Worm (Caenorhabditis elegans): ENCODE measurements around the gene moma-1.

moma-1 gene

DNA sequence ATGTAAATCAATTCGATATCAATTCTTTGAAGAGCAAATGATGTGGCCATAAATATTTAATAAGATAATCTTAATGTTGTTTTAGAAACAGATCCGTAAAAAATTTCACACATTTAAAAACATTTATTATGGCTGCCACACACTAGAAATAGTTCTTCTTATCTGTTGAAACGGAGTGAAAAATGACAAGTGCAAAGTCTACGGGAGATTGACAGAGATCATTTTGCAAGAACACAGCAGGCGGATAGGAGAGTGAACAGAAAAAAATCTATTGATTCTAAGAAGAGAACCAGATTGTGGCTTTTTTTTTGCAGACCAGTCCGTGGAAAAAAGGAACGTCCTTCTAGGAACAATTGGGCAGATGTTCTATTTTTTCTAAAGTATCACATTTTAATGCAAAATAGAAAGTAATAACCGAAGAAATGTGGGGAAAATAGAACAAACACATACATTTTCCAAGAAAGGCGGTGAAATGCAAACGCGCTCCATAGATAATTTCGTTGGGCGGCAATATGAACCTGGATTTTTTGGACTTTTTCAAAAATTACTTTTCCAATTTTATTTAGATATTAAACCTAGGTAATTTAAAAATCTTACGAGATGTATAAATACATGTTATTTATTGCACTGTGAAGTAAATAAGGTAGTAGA is 49.5 kb upstream of the moma-1 start (continued):
- TF ChIP-seq lin-13 (GFP tag; optimal IDR thresholded peaks at IDR 0.05), result no peak
- TF ChIP-seq nhr-76 (tag; optimal IDR thresholded peaks at IDR 0.05), result no peak
- no peak for TF ChIP-seq jun-1 (tag; optimal IDR thresholded peaks at IDR 0.05)
- TF ChIP-seq zip-11 (GFP tag; IDR thresholded peaks at IDR 0.05), result no peak
- 0 out of 2 replicates have a peak, but pooled peaks have one; percentile 34 for TF ChIP-seq daf-19 (GFP tag; conservative IDR thresholded peaks at IDR 0.05)
- no peak for TF ChIP-seq daf-12 (tag; optimal IDR thresholded peaks at IDR 0.05)
- TF ChIP-seq lir-3 (tag; optimal IDR thresholded peaks at IDR 0.05), result no peak
- TF ChIP-seq lin-1 (GFP tag; IDR thresholded peaks at IDR 0.05), result no peak
- TF ChIP-seq nhr-111 (GFP tag; optimal IDR thresholded peaks at IDR 0.05), result no peak
- TF ChIP-seq R02D3.7 (tag; optimal IDR thresholded peaks at IDR 0.05), result no peak
- TF ChIP-seq F37D6.2 (tag; optimal IDR thresholded peaks at IDR 0.05), result no peak
- no peak for TF ChIP-seq zfp-3 (GFP tag; conservative IDR thresholded peaks at IDR 0.05)
- TF ChIP-seq saeg-2 (GFP tag; IDR thresholded peaks at IDR 0.05), result no peak
- TF ChIP-seq hif-1 (tag; optimal IDR thresholded peaks at IDR 0.05), result no peak
- no peak for TF ChIP-seq sdz-12 (GFP tag; optimal IDR thresholded peaks at IDR 0.05)
- TF ChIP-seq ztf-7 (tag; optimal IDR thresholded peaks at IDR 0.05), result no peak
- TF ChIP-seq dpl-1 (GFP tag; optimal IDR thresholded peaks at IDR 0.05), result peak; percentile 70
- TF ChIP-seq ceh-20 (GFP tag; IDR thresholded peaks at IDR 0.05), result no peak
- no peak for TF ChIP-seq cey-2 (tag; optimal IDR thresholded peaks at IDR 0.05; ENCODE audit: borderline replicate concordance, insufficient read depth)
- TF ChIP-seq Y105C5A.15 (GFP tag; IDR thresholded peaks at IDR 0.05), result no peak
- no peak for TF ChIP-seq ama-1 (optimal IDR thresholded peaks at IDR 0.05)
- no peak for TF ChIP-seq dmd-9 (GFP tag; IDR thresholded peaks at IDR 0.05)
- no peak for TF ChIP-seq set-16 (GFP tag; IDR thresholded peaks at IDR 0.05)
- TF ChIP-seq unc-130 (GFP tag; optimal IDR thresholded peaks at IDR 0.05), result no peak
- TF ChIP-seq vab-7 (GFP tag; IDR thresholded peaks at IDR 0.05), result no peak
- no peak for TF ChIP-seq nhr-42 (GFP tag; IDR thresholded peaks at IDR 0.05)
- TF ChIP-seq aha-1 (tag), result peak; percentile 98
- TF ChIP-seq madf-9 (GFP tag; conservative IDR thresholded peaks at IDR 0.05), result no peak
- TF ChIP-seq unc-62 (GFP tag; optimal IDR thresholded peaks at IDR 0.05 in 1 of 2), result peak in 1 of 2 experiments; percentile 87
- TF ChIP-seq unc-62 (tag; optimal IDR thresholded peaks at IDR 0.05), result no peak
- TF ChIP-seq mep-1 (tag; optimal IDR thresholded peaks at IDR 0.05), result peak; percentile 6
- no peak for TF ChIP-seq snpc-1.2 (GFP tag; IDR thresholded peaks at IDR 0.05)
- no peak for TF ChIP-seq mdl-1 (tag; optimal IDR thresholded peaks at IDR 0.05)
- TF ChIP-seq zfp-2 (tag; optimal IDR thresholded peaks at IDR 0.05), result no peak
- peak; percentile 20; the same call in 1 of the 2 replicates for TF ChIP-seq Y48G9A.11 (GFP tag; IDR thresholded peaks at IDR 0.05)
- TF ChIP-seq zag-1 (tag; optimal IDR thresholded peaks at IDR 0.05), result no peak
- TF ChIP-seq F44E2.7 (GFP tag; IDR thresholded peaks at IDR 0.05), result no peak
- TF ChIP-seq mxl-2 (GFP tag; conservative IDR thresholded peaks at IDR 0.05), result no peak
- no peak for TF ChIP-seq skn-1 (tag; optimal IDR thresholded peaks at IDR 0.05)
- no peak for TF ChIP-seq ceh-44 (GFP tag; IDR thresholded peaks at IDR 0.05)
- no peak for TF ChIP-seq ctbp-1 (GFP tag; IDR thresholded peaks at IDR 0.05)
- peak; percentile 5 for TF ChIP-seq nhr-28 (tag; optimal IDR thresholded peaks at IDR 0.05)
- no peak for TF ChIP-seq tag-97 (GFP tag; IDR thresholded peaks at IDR 0.05)
- no peak for TF ChIP-seq fkh-10 (GFP tag; optimal IDR thresholded peaks at IDR 0.05)
- no peak for TF ChIP-seq gei-8 (GFP tag; optimal IDR thresholded peaks at IDR 0.05)
- no peak for TF ChIP-seq pha-4 (GFP tag; IDR thresholded peaks at IDR 0.05)
- TF ChIP-seq pha-4 (tag; optimal IDR thresholded peaks at IDR 0.05), result peak; percentile 0
- no peak for TF ChIP-seq arid-1 (GFP tag; conservative IDR thresholded peaks at IDR 0.05)
- TF ChIP-seq tra-1 (GFP tag; IDR thresholded peaks at IDR 0.05), result no peak
- no peak for TF ChIP-seq lin-39 (tag; optimal IDR thresholded peaks at IDR 0.05)
- no peak for TF ChIP-seq ZK546.5 (tag; optimal IDR thresholded peaks at IDR 0.05)
- no peak for TF ChIP-seq Y75B8A.6 (GFP tag; IDR thresholded peaks at IDR 0.05)

Data from whole organism, L4 larva.